Worm (Caenorhabditis elegans) whole organism, L3 larva: Measurements from ENCODE around the gene F36H9.1.

Experiments
- aly-2 ChIP-seq: fragments of 150-350 bp; optimal IDR thresholded peaks from 2 replicates; lab custom pipeline; 2014; ENCODE audit warnings: missing biosample characterization, missing genetic modification characterization
- nhr-28 ChIP-seq: fragments of 150-350 bp; optimal IDR thresholded peaks from 2 replicates; lab custom pipeline; 2014; ENCODE audit warnings: missing biosample characterization, missing genetic modification characterization

- TF ChIP-seq aly-2 (no peak), nhr-28 (no peak)
These were observed 45.3 kb upstream of the F36H9.1 start, which contains the start of gene ZK697.8 for ce11 chrV:1749053-1749452.
